Worm (Caenorhabditis elegans): Measurements from ENCODE around the gene Y82E9BR.6.

ce11 chrIII:1347003-1347402, 34.0 kb upstream of the Y82E9BR.6 start:
- TF ChIP-seq flt-1 (GFP tag; IDR thresholded peaks at IDR 0.05): no peak
- TF ChIP-seq T22C8.4 (GFP tag; IDR thresholded peaks at IDR 0.05): no peak
- TF ChIP-seq ztf-23 (GFP tag; IDR thresholded peaks at IDR 0.05): no peak
- TF ChIP-seq ztf-29 (GFP tag; IDR thresholded peaks at IDR 0.05): no peak

Data from whole organism, midembryonic.